Worm (Caenorhabditis elegans) whole organism, L2 larva: ENCODE data around the gene B0554.2.

ENCODE experiments used
- F13H6.1 ChIP-seq: sonication (generic microtip); optimal IDR thresholded peaks from 2 replicates; lab custom pipeline; 2016; ENCODE audit warnings: missing genetic modification characterization, missing compliant biosample characterization
- blmp-1 ChIP-seq: sonication (generic microtip); optimal IDR thresholded peaks from 2 replicates; lab custom pipeline; 2017; ENCODE audit warnings: missing genetic modification characterization, mild to moderate bottlenecking, missing compliant biosample characterization, antibody characterized with exemption, moderate library complexity; ENCODE audit not compliant: insufficient read depth
- gmeb-1 ChIP-seq: fragments of 150-350 bp; optimal IDR thresholded peaks from 2 replicates; lab custom pipeline; 2014; ENCODE audit warnings: missing biosample characterization, missing genetic modification characterization
- lin-39 ChIP-seq: fragments of 150-350 bp; optimal IDR thresholded peaks from 2 replicates; lab custom pipeline; 2014; ENCODE audit warnings: missing biosample characterization, missing genetic modification reagents, missing genetic modification characterization
- mab-5 ChIP-seq: fragments of 150-350 bp; optimal IDR thresholded peaks from 2 replicates; lab custom pipeline; 2014; ENCODE audit warnings: missing biosample characterization, missing genetic modification characterization
- nhr-12 ChIP-seq: fragments of 150-350 bp; optimal IDR thresholded peaks from 2 replicates; lab custom pipeline; 2014; ENCODE audit warnings: missing biosample characterization, missing genetic modification characterization
- nhr-25 ChIP-seq: fragments of 150-350 bp; sonication (generic microtip); optimal IDR thresholded peaks from 3 replicates; lab custom pipeline; 2014; ENCODE audit warnings: missing biosample characterization, missing genetic modification characterization
- skn-1 ChIP-seq: sonication (generic microtip); optimal IDR thresholded peaks from 2 replicates; lab custom pipeline; 2017; ENCODE audit warnings: missing biosample characterization, missing genetic modification characterization
- sma-3 ChIP-seq: sonication (generic microtip); optimal IDR thresholded peaks from 2 replicates; lab custom pipeline; 2016; ENCODE audit warnings: missing genetic modification reagents, missing genetic modification characterization, missing compliant biosample characterization
- sma-9 ChIP-seq, 2 experiments: fragments of 150-350 bp in 1 of 2; sonication (generic microtip) in 1 of 2; optimal IDR thresholded peaks; 2 replicates each; lab custom pipeline; 2014 to 2016; ENCODE audit warnings: missing genetic modification characterization in 2 of 2, mild to moderate bottlenecking in 1 of 2, missing biosample characterization in 1 of 2, missing compliant biosample characterization in 1 of 2, missing genetic modification reagents in 1 of 2, moderate library complexity in 1 of 2

B0554.2 gene

ce11 chrV:484285-484890 lies 50.4 kb downstream of the B0554.2 start, which contains the start of gene nhr-212:
Gene nhr-212 (plus strand): TSS chrV:484857.
- no peak for TF ChIP-seq nhr-12 (tag; lab: Kevin White, UChicago)
- TF ChIP-seq gmeb-1 (tag; lab: Kevin White, UChicago): no peak
- no peak for TF ChIP-seq mab-5
- no peak for TF ChIP-seq nhr-25
- TF ChIP-seq F13H6.1: peak; percentile 20
- peak; percentile 29 for TF ChIP-seq sma-3
- no peak for TF ChIP-seq blmp-1 (tag; lab: Kevin White, UChicago)
- TF ChIP-seq skn-1 (tag; lab: Kevin White, UChicago): no peak
- peak; percentile 60 for TF ChIP-seq sma-9 (GFP tag; optimal IDR thresholded peaks at IDR 0.05; lab: Kevin White, UChicago)
- TF ChIP-seq sma-9 (tag; optimal IDR thresholded peaks at IDR 0.05; lab: Kevin White, UChicago): no peak
- no peak for TF ChIP-seq lin-39 (tag; lab: Kevin White, UChicago)
